Fruit fly (Drosophila melanogaster) whole organism, embryonic: Measurements from ENCODE around the gene CG12194.

Source experiments
- CG11456 ChIP-seq: fragments of 200-800 bp; sonication (Bioruptor generic); IDR thresholded peaks from 3 replicates; pipeline ENCODE4 v1.3.6; 2022; ENCODE audit warnings: missing biosample characterization, missing genetic modification characterization
- CG11695 ChIP-seq: fragments of 200-800 bp; sonication (Bioruptor generic); IDR thresholded peaks from 3 replicates; pipeline ENCODE4 v1.3.6; 2022; ENCODE audit warnings: missing biosample characterization, missing genetic modification characterization
- CG12071 ChIP-seq: fragments of 200-800 bp; sonication (Bioruptor generic); optimal IDR thresholded peaks from 3 replicates; lab custom pipeline; 2018; ENCODE audit warnings: missing biosample characterization, mild to moderate bottlenecking, missing genetic modification characterization
- CG13287 ChIP-seq: fragments of 200-800 bp; sonication (Bioruptor generic); IDR thresholded peaks from 2 replicates; pipeline ENCODE4 v1.3.6; 2022; ENCODE audit warnings: missing biosample characterization, missing genetic modification characterization; ENCODE audit not compliant: partially characterized antibody
- CG14050 ChIP-seq: fragments of 200-800 bp; sonication (Bioruptor generic); IDR thresholded peaks from 3 replicates; pipeline ENCODE4 v1.3.6; 2022; ENCODE audit warnings: missing biosample characterization, missing genetic modification characterization
- CG1602 ChIP-seq: fragments of 200-800 bp; sonication (Bioruptor generic); optimal IDR thresholded peaks from 3 replicates; lab custom pipeline; 2016; ENCODE audit warnings: missing biosample characterization, missing genetic modification characterization
- CG17385 ChIP-seq: fragments of 200-800 bp; sonication (Bioruptor generic); optimal IDR thresholded peaks from 3 replicates; lab custom pipeline; 2018; ENCODE audit warnings: missing biosample characterization, mild to moderate bottlenecking, missing genetic modification characterization
- CG18011 ChIP-seq: fragments of 200-800 bp; sonication (Bioruptor generic); optimal IDR thresholded peaks from 2 replicates; lab custom pipeline; 2017; ENCODE audit warnings: missing biosample characterization, missing genetic modification characterization, mild to moderate bottlenecking, moderate library complexity, missing genotype
- CG30431 ChIP-seq: fragments of 200-800 bp; sonication (Bioruptor generic); optimal IDR thresholded peaks from 2 replicates; lab custom pipeline; 2017; ENCODE audit warnings: missing biosample characterization, missing genetic modification characterization
- CG31224 ChIP-seq: fragments of 200-800 bp; sonication (Bioruptor generic); IDR thresholded peaks from 2 replicates; pipeline ENCODE4 v1.3.6; 2022; ENCODE audit warnings: missing biosample characterization, missing genetic modification characterization
- CG33213 ChIP-seq: fragments of 200-800 bp; sonication (Bioruptor generic); optimal IDR thresholded peaks from 3 replicates; lab custom pipeline; 2016; ENCODE audit warnings: missing biosample characterization, missing genetic modification characterization
- CG33557 ChIP-seq: fragments of 200-800 bp; sonication (Bioruptor generic); optimal IDR thresholded peaks from 2 replicates; lab custom pipeline; 2019; ENCODE audit warnings: missing biosample characterization, mild to moderate bottlenecking, missing genetic modification characterization, moderate library complexity
- CG34376 ChIP-seq: fragments of 200-800 bp; sonication (Bioruptor generic); optimal IDR thresholded peaks from 2 replicates; lab custom pipeline; 2018; ENCODE audit warnings: missing biosample characterization, mild to moderate bottlenecking, missing genetic modification characterization
- CG3726 ChIP-seq: fragments of 200-800 bp; sonication (Bioruptor generic); IDR thresholded peaks from 3 replicates; pipeline ENCODE4, ENCODE4 v1.3.6; 2022; ENCODE audit warnings: missing biosample characterization, missing genetic modification characterization
- CG4730 ChIP-seq: fragments of 200-800 bp; sonication (Bioruptor generic); IDR thresholded peaks from 2 replicates; pipeline ENCODE4 v1.3.6; 2022; ENCODE audit warnings: missing biosample characterization, missing genetic modification characterization
- CG5245 ChIP-seq: fragments of 200-800 bp; sonication (Bioruptor generic); optimal IDR thresholded peaks from 3 replicates; lab custom pipeline; 2016; ENCODE audit warnings: missing biosample characterization, missing genetic modification characterization
- CG7357 ChIP-seq: fragments of 200-800 bp; sonication (Bioruptor generic); IDR thresholded peaks from 3 replicates; pipeline ENCODE4 v1.3.6; 2022; ENCODE audit warnings: missing biosample characterization, missing genetic modification characterization
- CG8765 ChIP-seq: fragments of 200-800 bp; sonication (Bioruptor generic); IDR thresholded peaks from 2 replicates; pipeline ENCODE4 v1.3.6; 2022; ENCODE audit warnings: missing biosample characterization, missing genetic modification characterization
- CG9609 ChIP-seq: fragments of 200-800 bp; sonication (Bioruptor generic); optimal IDR thresholded peaks from 3 replicates; lab custom pipeline; 2016; ENCODE audit warnings: missing biosample characterization, missing genetic modification characterization
- CG9932 ChIP-seq: fragments of 200-800 bp; sonication (Bioruptor generic); IDR thresholded peaks from 2 replicates; pipeline ENCODE4 v1.3.6; 2022; ENCODE audit warnings: missing biosample characterization, missing genetic modification characterization
- Camta ChIP-seq: fragments of 200-800 bp; sonication (Bioruptor generic); optimal IDR thresholded peaks from 2 replicates; lab custom pipeline; 2016; ENCODE audit warnings: missing biosample characterization, missing genetic modification characterization
- Dfd ChIP-seq, 2 experiments: fragments of >200 bp; optimal IDR thresholded peaks; 2 replicates each; lab custom pipeline; 2017; ENCODE audit warnings: missing biosample characterization in 2 of 2, missing genetic modification characterization in 2 of 2
- Doc2 ChIP-seq: fragments of 200-800 bp; sonication (Bioruptor generic); IDR thresholded peaks from 2 replicates; pipeline ENCODE4 v1.3.6; 2022; ENCODE audit warnings: missing biosample characterization, missing genetic modification characterization
- ERR ChIP-seq: fragments of 200-800 bp; sonication (Bioruptor generic); optimal IDR thresholded peaks from 2 replicates; lab custom pipeline; 2016; ENCODE audit warnings: missing biosample characterization, missing genetic modification characterization
- Ets65A ChIP-seq: fragments of 200-800 bp; sonication (Bioruptor generic); peaks from one replicate; lab custom pipeline; 2016; ENCODE audit warnings: missing biosample characterization, missing genetic modification characterization
- HLH4C ChIP-seq: fragments of 200-800 bp; sonication (Bioruptor generic); IDR thresholded peaks from 3 replicates; pipeline ENCODE4 v1.3.6; 2022; ENCODE audit warnings: missing biosample characterization, missing genetic modification characterization; ENCODE audit not compliant: partially characterized antibody
- Hr39 ChIP-seq: fragments of >200 bp; optimal IDR thresholded peaks from 2 replicates; lab custom pipeline; 2017
- Lpt ChIP-seq: fragments of >200 bp; optimal IDR thresholded peaks from 2 replicates; lab custom pipeline; 2018; ENCODE audit warnings: missing biosample characterization, missing genetic modification characterization
- MBD-R2 ChIP-seq: fragments of 200-800 bp; sonication (Bioruptor generic); IDR thresholded peaks from 2 replicates; pipeline ENCODE4 v1.3.6; 2022; ENCODE audit warnings: missing biosample characterization, missing genetic modification characterization
- MESR4 ChIP-seq: fragments of 200-800 bp; sonication (Bioruptor generic); optimal IDR thresholded peaks from 2 replicates; lab custom pipeline; 2018; ENCODE audit warnings: missing biosample characterization, mild to moderate bottlenecking, missing genetic modification characterization, moderate library complexity
- Meics ChIP-seq: fragments of 200-800 bp; sonication (Bioruptor generic); optimal IDR thresholded peaks from 2 replicates; lab custom pipeline; 2017; ENCODE audit warnings: missing biosample characterization, mild to moderate bottlenecking, missing genetic modification characterization
- Optix ChIP-seq: fragments of 200-800 bp; sonication (Bioruptor generic); IDR thresholded peaks from 3 replicates; pipeline ENCODE4 v1.3.6; 2022; ENCODE audit warnings: missing biosample characterization, missing genetic modification characterization
- Ptx1 ChIP-seq: fragments of 200-800 bp; sonication (Bioruptor generic); IDR thresholded peaks from 2 replicates; pipeline ENCODE4 v1.3.6; 2022; ENCODE audit warnings: missing biosample characterization, missing genetic modification characterization
- Rfx ChIP-seq: fragments of 200-800 bp; sonication (Bioruptor generic); IDR thresholded peaks from 2 replicates; pipeline ENCODE4 v1.3.6; 2022; ENCODE audit warnings: missing biosample characterization, missing genetic modification characterization
- Sry-δ ChIP-seq: fragments of 200-800 bp; sonication (Bioruptor generic); optimal IDR thresholded peaks from 2 replicates; lab custom pipeline; 2016; ENCODE audit warnings: missing biosample characterization, missing genetic modification characterization
- al ChIP-seq: fragments of 200-800 bp; sonication (Bioruptor generic); IDR thresholded peaks from 2 replicates; pipeline ENCODE4 v1.3.6; 2022; ENCODE audit warnings: missing biosample characterization, missing genetic modification characterization
- bigmax ChIP-seq: fragments of 200-800 bp; sonication (Bioruptor generic); optimal IDR thresholded peaks from 2 replicates; lab custom pipeline; 2018; ENCODE audit warnings: missing biosample characterization, mild to moderate bottlenecking, missing genetic modification characterization
- bsh ChIP-seq, 2 experiments: fragments of 200-800 bp; sonication (Bioruptor generic); optimal IDR thresholded peaks; 2 replicates each; lab custom pipeline; 2017 to 2018; ENCODE audit warnings: mild to moderate bottlenecking in 2 of 2, missing biosample characterization in 2 of 2, missing genetic modification characterization in 2 of 2, moderate library complexity in 1 of 2
- cg ChIP-seq: fragments of 200-800 bp; sonication (Bioruptor generic); optimal IDR thresholded peaks from 3 replicates; lab custom pipeline; 2019; ENCODE audit warnings: missing biosample characterization, mild to moderate bottlenecking, missing genetic modification characterization, moderate library complexity
- grau ChIP-seq: fragments of 200-800 bp; optimal IDR thresholded peaks from 3 replicates; lab custom pipeline; 2019; ENCODE audit warnings: missing biosample characterization, mild to moderate bottlenecking, missing genetic modification characterization, moderate library complexity
- insv ChIP-seq, 2 experiments: fragments of 200-800 bp; sonication (Bioruptor generic); optimal IDR thresholded peaks; 3 replicates each; lab custom pipeline; 2016 to 2018; ENCODE audit warnings: missing biosample characterization in 2 of 2, missing genetic modification characterization in 2 of 2
- ken ChIP-seq: fragments of 200-800 bp; sonication (Bioruptor generic); IDR thresholded peaks from 3 replicates; pipeline ENCODE4 v1.3.6; 2022; ENCODE audit warnings: missing biosample characterization, missing genetic modification characterization
- lmd ChIP-seq: fragments of 200-800 bp; sonication (Bioruptor generic); IDR thresholded peaks from 2 replicates; pipeline ENCODE4 v1.3.6; 2022; ENCODE audit warnings: missing biosample characterization, missing genetic modification characterization
- odd ChIP-seq: fragments of 200-800 bp; sonication (Bioruptor generic); optimal IDR thresholded peaks from 2 replicates; lab custom pipeline; 2017; ENCODE audit warnings: missing biosample characterization, mild to moderate bottlenecking, missing genetic modification characterization
- otp ChIP-seq: fragments of 200-800 bp; sonication (Bioruptor generic); IDR thresholded peaks from 3 replicates; pipeline ENCODE4, ENCODE4 v1.3.6; 2022; ENCODE audit warnings: missing biosample characterization, missing genetic modification characterization
- tll ChIP-seq, 2 experiments: fragments of 200-800 bp in 1 of 2; fragments of >200 bp in 1 of 2; sonication (Bioruptor generic) in 1 of 2; optimal IDR thresholded peaks; 2 replicates each; lab custom pipeline; 2017 to 2019; ENCODE audit warnings: missing biosample characterization in 2 of 2, missing genetic modification characterization in 2 of 2, mild to moderate bottlenecking in 1 of 2, moderate library complexity in 1 of 2
- trh ChIP-seq: fragments of 200-800 bp; sonication (Bioruptor generic); optimal IDR thresholded peaks from 2 replicates; lab custom pipeline; 2016; ENCODE audit warnings: missing biosample characterization, missing genetic modification characterization

CG12194 gene

dm6 chr2L:4861503-4861902, 23.4 kb downstream of the CG12194 start (continued):
- TF ChIP-seq CG7357 (GFP tag; lab: Robert Waterston, UW) (0 out of 3 replicates have a peak, but pooled peaks have one; percentile 50), odd (GFP tag; lab: Kevin White, UChicago) (no peak), Rfx (peak; percentile 54), CG12071 (GFP tag; lab: Kevin White, UChicago) (peak; percentile 45), Lpt (GFP tag; lab: Kevin White, UChicago) (no peak), Doc2 (no peak), CG31224 (GFP tag; lab: Robert Waterston, UW) (peak; percentile 21; the same call in 1 of the 2 replicates), Ptx1 (GFP tag; lab: Robert Waterston, UW) (peak; percentile 61), Camta (peak; percentile 1), CG8765 (GFP tag; lab: Robert Waterston, UW) (no peak), CG4730 (0 out of 2 replicates have a peak, but pooled peaks have one; percentile 23), trh (no peak), CG33213 (GFP tag; lab: Kevin White, UChicago) (no peak), otp (0 out of 3 replicates have a peak, but pooled peaks have one; percentile 29), Meics (GFP tag; lab: Kevin White, UChicago) (peak; percentile 49), CG30431 (GFP tag; lab: Kevin White, UChicago) (no peak), CG11695 (GFP tag; lab: Robert Waterston, UW) (0 out of 3 replicates have a peak, but pooled peaks have one; percentile 27), CG9609 (GFP tag; lab: Kevin White, UChicago) (no peak), CG9932 (GFP tag; lab: Robert Waterston, UW) (peak; percentile 55), al (no peak), ken (GFP tag; lab: Robert Waterston, UW) (no peak), insv (GFP tag; optimal IDR thresholded peaks at IDR 0.05; lab: Kevin White, UChicago) (no peak), lmd (GFP tag; lab: Robert Waterston, UW) (peak; percentile 23; the same call in 1 of the 2 replicates), MBD-R2 (peak; percentile 33; the same call in 1 of the 2 replicates), CG3726 (GFP tag; lab: Robert Waterston, UW) (no peak)

- TF ChIP-seq Dfd (GFP tag; optimal IDR thresholded peaks at IDR 0.05; lab: Kevin White, UChicago) (peak in 1 of 2 experiments; percentile 55), CG33557 (GFP tag; lab: Kevin White, UChicago) (no peak), CG11456 (GFP tag; lab: Robert Waterston, UW) (no peak), Ets65A (peak; percentile 20), tll (GFP tag; optimal IDR thresholded peaks at IDR 0.05; lab: Kevin White, UChicago) (no peak)
Measured at dm6 chr2L:4865400-4865799, 27.3 kb downstream of the CG12194 start.

- TF ChIP-seq CG18011 (GFP tag; lab: Kevin White, UChicago) (peak; percentile 58), CG14050 (GFP tag; lab: Robert Waterston, UW) (no peak), grau (tag; lab: Kevin White, UChicago) (peak; percentile 57)
Measured at dm6 chr2L:4868383-4868782, 30.2 kb downstream of the CG12194 start.

- TF ChIP-seq CG1602 (GFP tag; lab: Kevin White, UChicago) (no peak), CG34376 (no peak), CG13287 (no peak), ERR (GFP tag; lab: Kevin White, UChicago) (peak; percentile 33), bigmax (no peak), cg (GFP tag; lab: Kevin White, UChicago) (peak; percentile 11), MESR4 (GFP tag; lab: Kevin White, UChicago) (peak; percentile 60), bsh (GFP tag; optimal IDR thresholded peaks at IDR 0.05; lab: Kevin White, UChicago) (peak in 1 of 2 experiments; percentile 27), Hr39 (peak; percentile 32), CG5245 (GFP tag; lab: Kevin White, UChicago) (no peak), Optix (GFP tag; lab: Robert Waterston, UW) (no peak), HLH4C (GFP tag; lab: Robert Waterston, UW) (no peak), Sry-δ (GFP tag; lab: Kevin White, UChicago) (no peak), CG17385 (GFP tag; lab: Kevin White, UChicago) (peak; percentile 94)
Measured at dm6 chr2L:4882131-4883022, 44.2 kb downstream of the CG12194 start.
